Worm (Caenorhabditis elegans): Measurements from ENCODE around the gene Y47D7A.19.

DNA sequence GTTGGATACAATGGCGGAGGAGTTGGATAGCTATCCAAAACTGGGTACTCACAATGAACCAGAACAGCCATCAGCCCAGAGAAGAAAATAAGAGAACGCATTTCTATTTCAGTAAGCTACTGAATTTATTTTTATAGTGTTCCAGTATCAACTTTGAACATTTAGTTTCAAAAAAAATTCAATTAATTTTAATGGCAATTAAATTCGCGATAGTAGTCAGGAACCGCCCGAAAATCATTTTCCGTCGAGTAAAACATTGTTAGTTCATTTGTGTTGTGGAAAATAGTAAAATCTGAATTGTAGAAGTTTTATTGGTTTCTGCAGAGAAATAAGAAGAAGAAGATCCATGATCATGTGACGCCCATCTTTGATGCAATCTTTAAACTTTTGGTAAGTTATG lies 6.0 kb upstream of the Y47D7A.19 start, which contains the start of gene Y47D7A.6:
- no peak for TF ChIP-seq ama-1 (optimal IDR thresholded peaks at IDR 0.05)
- no peak for TF ChIP-seq snpc-4 (tag; optimal IDR thresholded peaks at IDR 0.05)
- no peak for TF ChIP-seq lin-39 (tag; optimal IDR thresholded peaks at IDR 0.05)
- TF ChIP-seq nhr-11 (tag; optimal IDR thresholded peaks at IDR 0.05): no peak
- no peak for TF ChIP-seq sma-3 (GFP tag; optimal IDR thresholded peaks at IDR 0.05)
- TF ChIP-seq skn-1 (tag; optimal IDR thresholded peaks at IDR 0.05): no peak
- TF ChIP-seq ceh-82 (tag; optimal IDR thresholded peaks at IDR 0.05): no peak
- no peak for TF ChIP-seq elt-3 (tag; optimal IDR thresholded peaks at IDR 0.05)
- TF ChIP-seq nhr-129 (tag; optimal IDR thresholded peaks at IDR 0.05): no peak
- TF ChIP-seq aly-2 (tag; optimal IDR thresholded peaks at IDR 0.05): no peak
- no peak for TF ChIP-seq blmp-1 (tag; optimal IDR thresholded peaks at IDR 0.05; ENCODE audit: insufficient read depth)
- no peak for TF ChIP-seq ztf-11 (tag; optimal IDR thresholded peaks at IDR 0.05)
- TF ChIP-seq nhr-25 (tag; optimal IDR thresholded peaks at IDR 0.05): no peak
- no peak for TF ChIP-seq zag-1 (tag; optimal IDR thresholded peaks at IDR 0.05)

Measured in whole organism, L2 larva.